Worm (Caenorhabditis elegans): ENCODE results near the gene F21H7.2.

DNA sequence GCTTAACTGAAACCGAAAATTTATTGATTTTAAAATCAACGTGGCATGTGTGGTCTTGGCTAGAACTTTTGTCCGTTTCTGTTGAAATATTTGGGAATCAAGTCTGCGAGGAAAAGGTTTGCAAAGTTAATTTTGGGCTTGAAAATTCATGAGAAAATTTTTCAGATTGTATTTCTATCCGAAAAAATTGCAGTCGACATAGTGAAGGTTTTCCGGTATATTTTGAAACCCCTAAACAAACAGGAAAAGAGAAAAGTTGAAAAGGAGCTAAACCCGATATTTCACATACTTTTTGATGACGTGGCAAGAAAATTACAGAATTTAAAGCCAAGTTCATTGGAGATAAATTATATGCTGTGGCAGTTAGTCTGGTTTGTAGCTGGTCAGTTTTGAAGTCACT lies 29.9 kb upstream of the F21H7.2 start, which contains the start of gene nhr-127:
- no peak for TF ChIP-seq mdl-1 (tag; optimal IDR thresholded peaks at IDR 0.05)
- no peak for TF ChIP-seq ztf-4 (tag; optimal IDR thresholded peaks at IDR 0.05)
- no peak for TF ChIP-seq egl-27 (tag; optimal IDR thresholded peaks at IDR 0.05)
- no peak for TF ChIP-seq ama-1 (optimal IDR thresholded peaks at IDR 0.05)
- no peak for TF ChIP-seq fkh-10 (GFP tag; optimal IDR thresholded peaks at IDR 0.05)
- TF ChIP-seq nfya-1 (tag; optimal IDR thresholded peaks at IDR 0.05; ENCODE audit: insufficient read depth) = no peak
